Worm (Caenorhabditis elegans) whole organism, L2 larva: Measurements from ENCODE around the gene islo-1.

ENCODE experiments used
- ama-1 ChIP-seq: fragments of 150-350 bp; optimal IDR thresholded peaks from 2 replicates; lab custom pipeline; 2018; ENCODE audit warnings: inconsistent platforms
- blmp-1 ChIP-seq: sonication (generic microtip); optimal IDR thresholded peaks from 2 replicates; lab custom pipeline; 2017; ENCODE audit warnings: missing genetic modification characterization, mild to moderate bottlenecking, missing compliant biosample characterization, antibody characterized with exemption, moderate library complexity; ENCODE audit not compliant: insufficient read depth
- ceh-82 ChIP-seq: fragments of 150-350 bp; optimal IDR thresholded peaks from 2 replicates; lab custom pipeline; 2014; ENCODE audit warnings: missing biosample characterization, missing genetic modification characterization
- egl-27 ChIP-seq: sonication (generic microtip); optimal IDR thresholded peaks from 3 replicates; lab custom pipeline; 2017; ENCODE audit warnings: missing biosample characterization, missing genetic modification reagents, missing genetic modification characterization
- fos-1 ChIP-seq: fragments of 150-350 bp; optimal IDR thresholded peaks from 2 replicates; lab custom pipeline; 2014; ENCODE audit warnings: missing biosample characterization, missing genetic modification characterization
- lin-13 ChIP-seq: fragments of 150-350 bp; optimal IDR thresholded peaks from 2 replicates; lab custom pipeline; 2014; ENCODE audit warnings: missing biosample characterization, missing genetic modification reagents, missing genetic modification characterization
- lsy-2 ChIP-seq, 2 experiments: fragments of 150-350 bp in 1 of 2; sonication (generic microtip) in 1 of 2; optimal IDR thresholded peaks; 2 replicates each; lab custom pipeline; 2014 to 2017; ENCODE audit warnings: missing biosample characterization in 2 of 2, missing genetic modification characterization in 2 of 2
- nhr-12 ChIP-seq: fragments of 150-350 bp; optimal IDR thresholded peaks from 2 replicates; lab custom pipeline; 2014; ENCODE audit warnings: missing biosample characterization, missing genetic modification characterization
- nhr-6 ChIP-seq: fragments of 150-350 bp; optimal IDR thresholded peaks from 2 replicates; lab custom pipeline; 2014; ENCODE audit warnings: missing biosample characterization, missing genetic modification characterization
- sem-4 ChIP-seq: fragments of 150-350 bp; optimal IDR thresholded peaks from 2 replicates; lab custom pipeline; 2014; ENCODE audit warnings: missing biosample characterization, missing genetic modification reagents, missing genetic modification characterization
- skn-1 ChIP-seq: sonication (generic microtip); optimal IDR thresholded peaks from 2 replicates; lab custom pipeline; 2017; ENCODE audit warnings: missing biosample characterization, missing genetic modification characterization
- sma-3 ChIP-seq: sonication (generic microtip); optimal IDR thresholded peaks from 2 replicates; lab custom pipeline; 2016; ENCODE audit warnings: missing genetic modification reagents, missing genetic modification characterization, missing compliant biosample characterization
- unc-62 ChIP-seq: fragments of 150-350 bp; optimal IDR thresholded peaks from 2 replicates; lab custom pipeline; 2014; ENCODE audit warnings: missing biosample characterization, missing genetic modification reagents, missing genetic modification characterization
- ztf-11 ChIP-seq: sonication (generic microtip); optimal IDR thresholded peaks from 2 replicates; lab custom pipeline; 2017; ENCODE audit warnings: missing biosample characterization, missing genetic modification characterization

DNA sequence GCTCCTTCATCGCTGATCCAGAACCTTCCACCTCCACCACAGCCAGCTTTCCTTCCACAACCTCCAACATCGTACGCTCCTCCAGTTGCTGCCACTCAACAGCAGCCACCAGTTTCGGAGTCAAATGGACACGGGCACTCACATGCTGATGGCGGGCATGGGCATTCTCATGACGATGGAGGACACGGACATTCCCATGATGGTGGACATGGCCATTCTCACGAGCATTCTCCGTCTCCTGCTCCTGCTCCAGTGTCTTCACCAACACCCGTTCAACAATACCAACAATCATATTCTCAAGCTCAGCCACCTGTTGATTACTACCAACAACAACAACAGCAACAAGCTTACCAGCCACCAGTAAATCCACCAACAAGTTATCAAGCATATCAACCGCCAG lies 21.7 kb upstream of the islo-1 start:
- no peak for TF ChIP-seq sma-3 (GFP tag; lab: Kevin White, UChicago)
- no peak for TF ChIP-seq egl-27 (tag; lab: Kevin White, UChicago)
- no peak for TF ChIP-seq sem-4 (tag; lab: Kevin White, UChicago)
- TF ChIP-seq unc-62 (GFP tag; lab: Kevin White, UChicago), result no peak
- TF ChIP-seq blmp-1 (tag; lab: Kevin White, UChicago), result no peak
- TF ChIP-seq skn-1 (tag; lab: Kevin White, UChicago), result no peak
- TF ChIP-seq fos-1, result no peak
- no peak for TF ChIP-seq nhr-12 (tag; lab: Kevin White, UChicago)
- no peak for TF ChIP-seq ceh-82
- no peak for TF ChIP-seq ama-1 (lab: Kevin White, UChicago)
- no peak for TF ChIP-seq lsy-2 (tag; optimal IDR thresholded peaks at IDR 0.05; lab: Kevin White, UChicago)
- no peak for TF ChIP-seq nhr-6
- no peak for TF ChIP-seq lin-13 (GFP tag; lab: Kevin White, UChicago)
- no peak for TF ChIP-seq ztf-11 (tag; lab: Kevin White, UChicago)
